Fruit fly (Drosophila melanogaster) S2 (cell line): ENCODE results near the gene CG44013.

Source experiments
- CG8478 ChIP-seq: fragments of >200 bp; optimal IDR thresholded peaks from 2 replicates; lab custom pipeline; 2018
- CTCF ChIP-seq, 2 experiments: fragments of >200 bp; optimal IDR thresholded peaks; 2 replicates each; lab custom pipeline; 2018

dm6 chr3R:15542314-15542713 lies 32.6 kb upstream of the CG44013 start, which contains the start of gene AOX2:
- TF ChIP-seq CG8478 (lab: Kevin White, UChicago) (no peak), CTCF (optimal IDR thresholded peaks at IDR 0.05; lab: Kevin White, UChicago) (no peak)
